Worm (Caenorhabditis elegans) whole organism, L1 larva: ENCODE data around the gene best-7.
"Not testable (repeated sequence)": the region's sequence is repeated elsewhere in the genome, so short reads cannot be mapped to it uniquely, and the experiment has no call there.

Experiments
- C34B4.2 ChIP-seq: sonication (generic microtip); optimal IDR thresholded peaks from 2 replicates; lab custom pipeline; 2017; ENCODE audit warnings: mild to moderate bottlenecking, missing genetic modification characterization, missing compliant biosample characterization
- F16B12.6 ChIP-seq: fragments of 150-350 bp; optimal IDR thresholded peaks from 2 replicates; lab custom pipeline; 2014; ENCODE audit warnings: missing biosample characterization, missing genetic modification characterization
- ceh-82 ChIP-seq, 3 experiments: fragments of 150-350 bp in 1 of 3; sonication (generic microtip) in 2 of 3; optimal IDR thresholded peaks; 2 replicates each; lab custom pipeline; 2014 to 2017; ENCODE audit warnings: missing biosample characterization in 3 of 3, missing genetic modification characterization in 3 of 3
- dsc-1 ChIP-seq: sonication (generic microtip); optimal IDR thresholded peaks from 2 replicates; lab custom pipeline; 2016; ENCODE audit warnings: mild to moderate bottlenecking, missing genetic modification characterization, missing compliant biosample characterization
- efl-1 ChIP-seq, 4 experiments: fragments of 150-350 bp; optimal IDR thresholded peaks in 3 of 4; peaks in 1 of 4; 1 replicate in 1 of 4; 2 replicates in 3 of 4; lab custom pipeline; 2014; ENCODE audit warnings: missing biosample characterization in 2 of 4, missing genetic modification characterization in 2 of 4, missing genetic modification reagents in 2 of 4
- egl-27 ChIP-seq, 2 experiments: fragments of 150-350 bp in 1 of 2; sonication (generic microtip); optimal IDR thresholded peaks; 3 replicates each; lab custom pipeline; 2017 to 2018; ENCODE audit warnings: missing biosample characterization in 2 of 2, missing genetic modification characterization in 2 of 2, missing genetic modification reagents in 2 of 2
- elt-2 ChIP-seq: sonication (generic microtip); optimal IDR thresholded peaks from 2 replicates; lab custom pipeline; 2016; ENCODE audit warnings: missing genetic modification characterization, mild to moderate bottlenecking, inconsistent platforms, missing compliant biosample characterization, missing genetic modification reagents
- elt-3 ChIP-seq, 6 experiments: fragments of 150-350 bp in 1 of 6; sonication (generic microtip); optimal IDR thresholded peaks; 2 replicates each; lab custom pipeline; 2017 to 2018; ENCODE audit warnings: missing biosample characterization in 6 of 6, missing genetic modification characterization in 6 of 6, inconsistent platforms in 1 of 6
- fkh-10 ChIP-seq: sonication (generic microtip); optimal IDR thresholded peaks from 2 replicates; lab custom pipeline; 2017; ENCODE audit warnings: missing biosample characterization, missing genetic modification reagents, missing genetic modification characterization
- fkh-4 ChIP-seq: sonication (generic microtip); optimal IDR thresholded peaks from 2 replicates; lab custom pipeline; 2016; ENCODE audit warnings: missing compliant biosample characterization, missing genetic modification characterization, borderline replicate concordance
- fkh-8 ChIP-seq: sonication (generic microtip); optimal IDR thresholded peaks from 2 replicates; lab custom pipeline; 2016; ENCODE audit warnings: mild to moderate bottlenecking, missing genetic modification characterization, missing compliant biosample characterization
- hlh-4 ChIP-seq: sonication (generic microtip); optimal IDR thresholded peaks from 2 replicates; lab custom pipeline; 2016; ENCODE audit warnings: mild to moderate bottlenecking, missing genetic modification characterization, missing compliant biosample characterization
- jun-1 ChIP-seq: fragments of 150-350 bp; optimal IDR thresholded peaks from 2 replicates; lab custom pipeline; 2014; ENCODE audit warnings: missing biosample characterization, missing genetic modification reagents, missing genetic modification characterization
- lin-15B ChIP-seq: fragments of 150-350 bp; sonication (generic microtip); optimal IDR thresholded peaks from 3 replicates; lab custom pipeline; 2014; ENCODE audit warnings: missing biosample characterization, missing genetic modification characterization
- lin-39 ChIP-seq: fragments of 150-350 bp; optimal IDR thresholded peaks from 2 replicates; lab custom pipeline; 2014; ENCODE audit warnings: missing biosample characterization, missing genetic modification reagents, missing genetic modification characterization
- nhr-11 ChIP-seq: fragments of 150-350 bp; optimal IDR thresholded peaks from 2 replicates; lab custom pipeline; 2014; ENCODE audit warnings: missing biosample characterization, missing genetic modification characterization
- nhr-47 ChIP-seq: sonication (generic microtip); optimal IDR thresholded peaks from 2 replicates; lab custom pipeline; 2016; ENCODE audit warnings: mild to moderate bottlenecking, missing genetic modification characterization, moderate library complexity, missing compliant biosample characterization
- pax-3 ChIP-seq: fragments of 200-800 bp; sonication (Bioruptor generic); optimal IDR thresholded peaks from 2 replicates; lab custom pipeline; 2018; ENCODE audit warnings: mild to moderate bottlenecking, missing genetic modification characterization, moderate library complexity, missing compliant biosample characterization
- pqm-1 ChIP-seq: sonication (generic microtip); optimal IDR thresholded peaks from 3 replicates; lab custom pipeline; 2017; ENCODE audit warnings: missing biosample characterization, missing genetic modification characterization
- rnt-1 ChIP-seq: sonication (generic microtip); optimal IDR thresholded peaks from 2 replicates; lab custom pipeline; 2016; ENCODE audit warnings: mild to moderate bottlenecking, missing genetic modification characterization, moderate library complexity, missing compliant biosample characterization
- sptf-1 ChIP-seq: fragments of 150-350 bp; optimal IDR thresholded peaks from 2 replicates; lab custom pipeline; 2014; ENCODE audit warnings: missing biosample characterization, missing genetic modification characterization
- tlp-1 ChIP-seq: fragments of 150-350 bp; optimal IDR thresholded peaks from 2 replicates; lab custom pipeline; 2014; ENCODE audit warnings: missing biosample characterization, missing genetic modification characterization
- unc-130 ChIP-seq: fragments of 150-350 bp; optimal IDR thresholded peaks from 2 replicates; lab custom pipeline; 2017; ENCODE audit warnings: missing biosample characterization, missing genetic modification characterization, inconsistent platforms
- vab-15 ChIP-seq: sonication (generic microtip); optimal IDR thresholded peaks from 2 replicates; lab custom pipeline; 2017; ENCODE audit warnings: missing genotype, mild to moderate bottlenecking, missing genetic modification characterization, missing compliant biosample characterization

Gene best-7

ce11 chrIV:11266090-11266489 lies 36.0 kb upstream of the best-7 start, which contains the start of gene col-127:
Gene col-127, minus strand, starts transcription at chrIV:11266190.
- TF ChIP-seq nhr-47 (tag; lab: Kevin White, UChicago) (no peak), fkh-10 (GFP tag; lab: Kevin White, UChicago) (no peak), F16B12.6 (tag; lab: Kevin White, UChicago) (no peak), elt-3 (tag; optimal IDR thresholded peaks at IDR 0.05; lab: Kevin White, UChicago) (no peak), vab-15 (tag; lab: Kevin White, UChicago) (no peak), jun-1 (tag; lab: Kevin White, UChicago) (no peak), unc-130 (no peak), ceh-82 (tag; optimal IDR thresholded peaks at IDR 0.05; lab: Kevin White, UChicago) (no peak), fkh-4 (tag; lab: Kevin White, UChicago) (no peak)

- not testable (repeated sequence) for TF ChIP-seq jun-1 (tag; lab: Kevin White, UChicago); rnt-1; egl-27 (tag; optimal IDR thresholded peaks at IDR 0.05; lab: Kevin White, UChicago)
These were observed 33.0 kb upstream of the best-7 start, which contains the start of gene col-126 for ce11 chrIV:11263101-11263500. Gene col-126, plus strand, starts transcription at chrIV:11263401.

- TF ChIP-seq fkh-10 (GFP tag; lab: Kevin White, UChicago) (no peak), dsc-1 (tag; lab: Kevin White, UChicago) (peak; percentile 70), fkh-8 (tag; lab: Kevin White, UChicago) (peak; percentile 28), hlh-4 (tag; lab: Kevin White, UChicago) (no peak)
These were observed 31.4 kb upstream of the best-7 start, which contains the start of gene F54D1.1 for ce11 chrIV:11261535-11261934. Gene F54D1.1, plus strand, starts transcription at chrIV:11261835.

ce11 chrIV:11260544-11261227 lies 30.6 kb upstream of the best-7 start, which contains the start of gene C05C12.5:
Gene C05C12.5, minus strand, starts transcription at chrIV:11261185.
- TF ChIP-seq pax-3 (tag; lab: Kevin White, UChicago) (no peak), efl-1 (optimal IDR thresholded peaks at IDR 0.05; lab: Kevin White, UChicago) (no peak), efl-1 (GFP tag; optimal IDR thresholded peaks at IDR 0.05 in 1 of 2; lab: Kevin White, UChicago) (peak in 1 of 2 experiments; percentile 72)

ce11 chrIV:11259485-11259972 lies 29.4 kb upstream of the best-7 start, which contains the start of gene gtl-1:
Gene gtl-1, minus strand, starts transcription at chrIV:11259535.
- TF ChIP-seq efl-1 (optimal IDR thresholded peaks at IDR 0.05; lab: Kevin White, UChicago) = no peak
- peak in 1 of 2 experiments; percentile 49 for TF ChIP-seq efl-1 (GFP tag; optimal IDR thresholded peaks at IDR 0.05 in 1 of 2; lab: Kevin White, UChicago)
- TF ChIP-seq lin-15B = no peak
- TF ChIP-seq elt-2 (tag; lab: Kevin White, UChicago) = peak; percentile 52

ce11 chrIV:11257476-11257875 lies 27.4 kb upstream of the best-7 start:
- TF ChIP-seq tlp-1 (peak; percentile 7), nhr-11 (tag; lab: Kevin White, UChicago) (no peak), C34B4.2 (tag; lab: Kevin White, UChicago) (no peak), lin-39 (tag; lab: Kevin White, UChicago) (no peak), elt-2 (tag; lab: Kevin White, UChicago) (peak; percentile 66), sptf-1 (tag; lab: Kevin White, UChicago) (no peak), pqm-1 (peak; percentile 73)

- not testable (repeated sequence) for TF ChIP-seq efl-1 (optimal IDR thresholded peaks at IDR 0.05; lab: Kevin White, UChicago)
- TF ChIP-seq efl-1 (GFP tag; optimal IDR thresholded peaks at IDR 0.05 in 1 of 2; lab: Kevin White, UChicago) = peak in 1 of 2 experiments; percentile 8
- TF ChIP-seq, all 84 proteins: peak for 1; not testable (repeated sequence) for 83
These were observed 23.6 kb upstream of the best-7 start, which contains the start of gene C05C12.1 for ce11 chrIV:11253689-11254088. Gene C05C12.1, plus strand, starts transcription at chrIV:11253989.
